Worm (Caenorhabditis elegans) whole organism, L4 larva: ENCODE measurements around the gene mrps-10.

ENCODE experiments used
- D1046.2 ChIP-seq: fragments of 200-800 bp; sonication (Bioruptor generic); IDR thresholded peaks from 2 replicates; pipeline ENCODE4 v1.3.6; 2022; ENCODE audit warnings: missing genetic modification characterization, missing compliant biosample characterization
- F10B5.3 ChIP-seq: sonication (generic microtip); optimal IDR thresholded peaks from 2 replicates; lab custom pipeline; 2016; ENCODE audit warnings: mild to moderate bottlenecking, missing genetic modification characterization, missing compliant biosample characterization
- F44E2.7 ChIP-seq: fragments of 200-800 bp; sonication (Bioruptor generic); IDR thresholded peaks from 2 replicates; pipeline ENCODE4 v2.1.2; 2022; ENCODE audit warnings: missing genetic modification characterization, missing compliant biosample characterization
- T26A8.4 ChIP-seq: fragments of 200-800 bp; sonication (Bioruptor generic); IDR thresholded peaks from 2 replicates; pipeline ENCODE4 v1.3.6; 2022; ENCODE audit warnings: missing genetic modification characterization, missing compliant biosample characterization
- Y48G9A.11 ChIP-seq: fragments of 200-800 bp; sonication (Bioruptor generic); IDR thresholded peaks from 2 replicates; pipeline ENCODE4 v1.3.6; 2022; ENCODE audit warnings: missing genetic modification reagents, missing genetic modification characterization, missing compliant biosample characterization
- ZK337.2 ChIP-seq: fragments of 200-800 bp; sonication (Bioruptor generic); IDR thresholded peaks from 2 replicates; pipeline ENCODE4 v1.3.6; 2022; ENCODE audit warnings: missing genetic modification reagents, missing genetic modification characterization, missing compliant biosample characterization
- aha-1 ChIP-seq: fragments of 150-350 bp; peaks from one replicate; lab custom pipeline; 2014; ENCODE audit warnings: missing biosample characterization, missing genetic modification characterization
- arid-1 ChIP-seq: fragments of 200-800 bp; sonication (Bioruptor generic); conservative IDR thresholded peaks from 2 replicates; pipeline ENCODE4 v1.3.6; 2022; ENCODE audit warnings: missing genetic modification reagents, missing genetic modification characterization, missing compliant biosample characterization
- ceh-20 ChIP-seq: fragments of 200-800 bp; sonication (Bioruptor generic); IDR thresholded peaks from 2 replicates; pipeline ENCODE4 v1.3.6; 2022; ENCODE audit warnings: missing genetic modification reagents, missing genetic modification characterization, missing compliant biosample characterization
- ceh-28 ChIP-seq: fragments of 150-350 bp; optimal IDR thresholded peaks from 2 replicates; lab custom pipeline; 2014; ENCODE audit warnings: missing biosample characterization, missing genetic modification reagents, missing genetic modification characterization
- ces-1 ChIP-seq: fragments of 150-350 bp; sonication (generic microtip); optimal IDR thresholded peaks from 4 replicates; lab custom pipeline; 2014; ENCODE audit warnings: missing biosample characterization, missing genetic modification reagents, missing genetic modification characterization
- cey-2 ChIP-seq: sonication (generic microtip); optimal IDR thresholded peaks from 3 replicates; lab custom pipeline; 2017; ENCODE audit warnings: missing genetic modification characterization, mild to moderate bottlenecking, missing compliant biosample characterization, antibody characterized with exemption, borderline replicate concordance; ENCODE audit not compliant: insufficient read depth
- daf-16 ChIP-seq, 3 experiments: sonication (generic microtip); optimal IDR thresholded peaks; 2 replicates each; lab custom pipeline; 2016 to 2017; ENCODE audit warnings: missing genetic modification characterization in 3 of 3, missing genetic modification reagents in 3 of 3, mild to moderate bottlenecking in 2 of 3, missing compliant biosample characterization in 2 of 3, missing biosample characterization in 1 of 3, moderate library complexity in 1 of 3
- daf-8 ChIP-seq: fragments of 200-800 bp; sonication (Bioruptor generic); IDR thresholded peaks from 2 replicates; pipeline ENCODE4 v1.3.6; 2022; ENCODE audit warnings: missing genetic modification characterization, missing compliant biosample characterization
- dmd-6 ChIP-seq: fragments of 200-800 bp; sonication (Bioruptor generic); IDR thresholded peaks from 2 replicates; pipeline ENCODE4 v1.3.6; 2022; ENCODE audit warnings: missing genetic modification reagents, missing genetic modification characterization, missing compliant biosample characterization
- dve-1 ChIP-seq: sonication (generic microtip); optimal IDR thresholded peaks from 2 replicates; lab custom pipeline; 2017; ENCODE audit warnings: antibody characterized with exemption, mild to moderate bottlenecking, missing genetic modification characterization, missing compliant biosample characterization; ENCODE audit not compliant: insufficient read depth
- egl-43 ChIP-seq: fragments of 200-800 bp; sonication (Bioruptor generic); IDR thresholded peaks from 2 replicates; pipeline ENCODE4 v1.3.6; 2022; ENCODE audit warnings: missing genetic modification reagents, missing genetic modification characterization, missing compliant biosample characterization
- hmg-1.1 ChIP-seq: fragments of 200-800 bp; sonication (Bioruptor generic); IDR thresholded peaks from 2 replicates; pipeline ENCODE4 v1.3.6; 2022; ENCODE audit warnings: missing genetic modification reagents, missing genetic modification characterization, missing compliant biosample characterization
- lin-1 ChIP-seq: fragments of 200-800 bp; sonication (Bioruptor generic); IDR thresholded peaks from 2 replicates; pipeline ENCODE4 v1.3.6; 2022; ENCODE audit warnings: missing genetic modification reagents, missing genetic modification characterization, missing compliant biosample characterization
- lir-3 ChIP-seq: sonication (generic microtip); optimal IDR thresholded peaks from 2 replicates; lab custom pipeline; 2016; ENCODE audit warnings: mild to moderate bottlenecking, missing genetic modification characterization, missing compliant biosample characterization
- madf-9 ChIP-seq: fragments of 200-800 bp; sonication (Bioruptor generic); conservative IDR thresholded peaks from 2 replicates; pipeline ENCODE4 v1.3.6; 2022; ENCODE audit warnings: missing genetic modification reagents, missing genetic modification characterization, missing compliant biosample characterization
- nhr-10 ChIP-seq: fragments of 150-350 bp; optimal IDR thresholded peaks from 2 replicates; lab custom pipeline; 2014; ENCODE audit warnings: missing biosample characterization, missing genetic modification characterization
- nhr-11 ChIP-seq: fragments of 150-350 bp; optimal IDR thresholded peaks from 2 replicates; lab custom pipeline; 2014; ENCODE audit warnings: missing biosample characterization, missing genetic modification characterization
- nhr-28 ChIP-seq: fragments of 150-350 bp; optimal IDR thresholded peaks from 2 replicates; lab custom pipeline; 2014; ENCODE audit warnings: missing biosample characterization, missing genetic modification characterization
- nhr-42 ChIP-seq: fragments of 200-800 bp; sonication (Bioruptor generic); IDR thresholded peaks from 2 replicates; pipeline ENCODE4 v1.3.6; 2022; ENCODE audit warnings: missing genetic modification characterization, missing compliant biosample characterization
- nhr-48 ChIP-seq: sonication (generic microtip); optimal IDR thresholded peaks from 2 replicates; lab custom pipeline; 2016; ENCODE audit warnings: mild to moderate bottlenecking, missing genetic modification characterization, missing compliant biosample characterization
- nhr-6 ChIP-seq: fragments of 150-350 bp; optimal IDR thresholded peaks from 2 replicates; lab custom pipeline; 2014; ENCODE audit warnings: missing biosample characterization, missing genetic modification characterization
- nhr-77 ChIP-seq: fragments of 150-350 bp; optimal IDR thresholded peaks from 2 replicates; lab custom pipeline; 2014; ENCODE audit warnings: missing biosample characterization, missing genetic modification characterization
- pha-4 ChIP-seq, 2 experiments: fragments of 150-350 bp in 1 of 2; fragments of 200-800 bp in 1 of 2; sonication (Bioruptor generic) in 1 of 2; IDR thresholded peaks in 1 of 2; optimal IDR thresholded peaks in 1 of 2; 2 replicates each; pipeline versions ENCODE4 v1.3.6 to Lab custom; 2014 to 2022; ENCODE audit warnings: missing genetic modification characterization in 2 of 2, missing genetic modification reagents in 2 of 2, missing biosample characterization in 1 of 2, missing compliant biosample characterization in 1 of 2
- pqm-1 ChIP-seq: sonication (generic microtip); optimal IDR thresholded peaks from 2 replicates; lab custom pipeline; 2017; ENCODE audit warnings: missing biosample characterization, missing genetic modification characterization
- sdz-12 ChIP-seq: fragments of 200-800 bp; sonication (Bioruptor generic); optimal IDR thresholded peaks from 2 replicates; lab custom pipeline; 2018; ENCODE audit warnings: mild to moderate bottlenecking, missing genetic modification characterization, missing compliant biosample characterization
- set-16 ChIP-seq: fragments of 200-800 bp; sonication (Bioruptor generic); IDR thresholded peaks from 2 replicates; pipeline ENCODE4 v1.3.6; 2022; ENCODE audit warnings: missing genetic modification reagents, missing genetic modification characterization, missing compliant biosample characterization
- tra-1 ChIP-seq: fragments of 200-800 bp; sonication (Bioruptor generic); IDR thresholded peaks from 2 replicates; pipeline ENCODE4 v1.3.6; 2022; ENCODE audit warnings: missing genetic modification reagents, missing genetic modification characterization, missing compliant biosample characterization
- unc-130 ChIP-seq: sonication (generic microtip); optimal IDR thresholded peaks from 2 replicates; lab custom pipeline; 2016; ENCODE audit warnings: missing genetic modification reagents, missing genetic modification characterization, missing compliant biosample characterization
- unc-62 ChIP-seq, 3 experiments: fragments of 150-350 bp in 1 of 3; sonication (generic microtip); optimal IDR thresholded peaks in 2 of 3; peaks in 1 of 3; 1 replicate in 1 of 3; 2 replicates in 2 of 3; lab custom pipeline; 2014 to 2017; ENCODE audit warnings: missing biosample characterization in 3 of 3, missing genetic modification characterization in 3 of 3, missing genetic modification reagents in 3 of 3, missing genotype in 1 of 3
- zag-1 ChIP-seq: fragments of 150-350 bp; optimal IDR thresholded peaks from 2 replicates; lab custom pipeline; 2014; ENCODE audit warnings: missing biosample characterization, missing genetic modification characterization
- zip-2 ChIP-seq: fragments of 150-350 bp; optimal IDR thresholded peaks from 2 replicates; lab custom pipeline; 2014; ENCODE audit warnings: missing biosample characterization, missing genetic modification characterization

The mrps-10 gene

DNA sequence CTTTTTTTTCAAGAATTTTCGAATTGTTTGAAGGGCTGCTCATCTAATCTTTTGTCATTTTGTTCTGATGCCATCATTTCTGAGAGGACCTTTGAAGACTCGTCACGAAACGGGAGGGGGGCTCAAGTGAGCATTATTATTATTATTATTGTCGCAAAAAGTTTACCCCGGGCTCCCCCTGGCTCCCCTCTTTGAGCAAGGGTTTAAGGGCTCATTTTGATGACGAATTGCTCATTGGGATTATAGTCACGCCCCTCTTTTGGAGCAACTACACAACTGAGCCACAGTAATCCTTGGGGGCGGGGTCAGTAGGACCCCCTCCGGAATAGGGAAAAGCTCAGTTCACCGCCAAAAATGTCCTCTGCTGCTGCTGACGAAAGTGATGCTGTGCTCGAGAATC is 15.9 kb downstream of the mrps-10 start, which contains the start of gene unc-25 (continued):
- TF ChIP-seq pha-4 (GFP tag; IDR thresholded peaks at IDR 0.05; lab: Robert Waterston, UW): peak; percentile 49; the same call in 1 of the 2 replicates
- TF ChIP-seq pha-4 (tag; optimal IDR thresholded peaks at IDR 0.05; lab: Kevin White, UChicago): no peak
- TF ChIP-seq madf-9 (GFP tag; lab: Robert Waterston, UW): no peak
- no peak for TF ChIP-seq nhr-11 (tag; lab: Kevin White, UChicago)
- TF ChIP-seq F10B5.3 (tag; lab: Kevin White, UChicago): no peak

DNA sequence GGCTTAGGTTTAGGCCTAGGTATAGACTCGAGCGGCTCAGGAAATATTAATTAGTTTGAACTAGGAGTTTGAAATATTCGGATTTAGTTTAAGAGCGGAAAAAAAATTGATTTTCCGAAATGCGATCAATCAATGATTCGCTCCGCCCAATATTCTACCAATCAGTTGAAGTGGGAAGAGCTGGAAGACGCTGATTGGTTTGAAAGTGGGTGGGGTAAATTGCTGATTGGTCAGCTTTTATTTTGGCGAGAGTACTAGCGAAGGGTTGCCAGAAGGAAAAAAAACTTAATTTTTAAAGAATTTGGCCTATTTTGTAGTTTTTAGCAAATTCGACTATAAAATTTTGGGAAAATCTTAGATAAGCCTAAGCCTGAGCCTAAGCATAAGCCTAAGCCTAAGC is 17.7 kb downstream of the mrps-10 start:
- no peak for TF ChIP-seq nhr-28 (tag; lab: Kevin White, UChicago)
- TF ChIP-seq daf-8 (GFP tag; lab: Robert Waterston, UW): no peak
- no peak for TF ChIP-seq F44E2.7 (GFP tag; lab: Robert Waterston, UW)
- no peak for TF ChIP-seq nhr-10 (tag; lab: Kevin White, UChicago)
- TF ChIP-seq nhr-11 (tag; lab: Kevin White, UChicago): no peak
- TF ChIP-seq D1046.2 (GFP tag; lab: Robert Waterston, UW): no peak
- TF ChIP-seq cey-2 (tag; lab: Kevin White, UChicago): no peak
- no peak for TF ChIP-seq Y48G9A.11
- TF ChIP-seq zip-2 (tag; lab: Kevin White, UChicago): no peak
- no peak for TF ChIP-seq aha-1
- TF ChIP-seq pqm-1 (tag; lab: Kevin White, UChicago): no peak
- TF ChIP-seq zag-1: no peak

DNA sequence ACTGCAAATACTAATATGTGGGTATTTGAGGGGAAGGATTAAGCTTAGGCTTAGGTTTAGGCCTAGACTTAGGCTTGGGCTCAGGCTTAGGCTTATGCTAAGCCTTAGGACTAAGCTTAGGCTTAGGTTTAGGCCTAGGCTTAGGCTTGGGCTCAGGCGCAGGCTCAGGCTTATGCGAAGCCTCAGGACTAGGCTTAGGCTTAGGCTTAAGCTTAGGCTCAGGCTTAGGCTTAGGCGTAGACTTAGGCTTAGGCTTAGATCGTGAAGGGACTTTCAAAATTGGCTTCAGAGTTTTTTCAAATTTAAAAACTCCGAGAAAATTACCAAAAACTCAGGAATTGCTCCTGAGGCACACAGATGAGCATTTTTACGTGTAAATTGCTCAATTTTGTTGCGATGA is 18.7 kb downstream of the mrps-10 start:
- TF ChIP-seq unc-130 (no peak), ceh-20 (GFP tag; lab: Robert Waterston, UW) (peak; percentile 38; the same call in 1 of the 2 replicates), hmg-1.1 (GFP tag; lab: Robert Waterston, UW) (0 out of 2 replicates have a peak, but pooled peaks have one; percentile 17)
- TF ChIP-seq, all 104 proteins: peak for 2

DNA sequence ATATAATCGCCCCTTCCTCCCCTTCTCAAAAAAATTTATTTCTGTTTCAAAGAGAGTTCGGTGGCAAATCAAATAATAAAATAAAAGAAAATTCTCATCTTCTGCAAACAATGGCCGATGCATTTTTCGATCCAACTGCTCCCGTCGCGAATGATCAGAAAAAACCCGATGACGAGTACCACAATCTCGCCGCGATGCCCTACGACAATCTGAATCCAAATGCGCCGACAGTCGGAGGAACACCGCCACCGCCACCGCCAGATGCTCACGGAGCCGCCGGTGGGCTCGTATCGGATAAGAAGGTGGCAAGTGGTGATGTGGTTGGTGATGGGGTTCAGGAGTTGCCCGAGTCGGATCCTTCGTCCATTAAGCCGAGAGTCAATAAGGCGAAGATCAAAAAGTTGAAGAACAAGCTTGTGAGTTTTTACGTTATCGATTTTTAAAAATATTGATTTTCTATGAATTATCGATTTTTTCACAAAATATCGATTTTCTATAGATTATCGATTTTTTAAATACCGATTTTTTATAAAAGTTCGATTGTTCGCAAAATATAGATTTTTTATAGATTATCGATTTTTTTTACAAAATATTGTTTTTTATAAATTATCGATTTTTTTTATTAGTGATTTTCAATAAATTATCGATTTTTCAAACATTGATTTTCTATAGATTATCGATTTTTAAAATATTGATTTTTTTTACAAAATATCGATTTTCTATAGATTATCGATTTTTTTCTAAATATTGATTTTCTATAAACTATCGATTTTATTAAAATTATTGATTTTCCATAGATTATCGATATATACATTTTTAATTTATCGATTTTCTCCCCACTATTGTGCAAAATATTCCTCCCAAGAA is 25.2 kb downstream of the mrps-10 start, which contains the start of gene Y39E4A.1:
Y39E4A.1 (plus strand) TSS at position 51 of the 867 bp plus-strand sequence.
- TF ChIP-seq unc-62 (GFP tag; optimal IDR thresholded peaks at IDR 0.05 in 1 of 2; lab: Kevin White, UChicago) (peak in 1 of 2 experiments; percentile 75), unc-62 (tag; optimal IDR thresholded peaks at IDR 0.05; lab: Kevin White, UChicago) (no peak), ceh-28 (tag; lab: Kevin White, UChicago) (peak; percentile 98), Y48G9A.11 (no peak), nhr-42 (GFP tag; lab: Robert Waterston, UW) (no peak), arid-1 (GFP tag; lab: Robert Waterston, UW) (0 out of 2 replicates have a peak, but pooled peaks have one; percentile 5), ZK337.2 (GFP tag; lab: Robert Waterston, UW) (peak; percentile 18; the same call in 1 of the 2 replicates), lin-1 (GFP tag; lab: Robert Waterston, UW) (0 out of 2 replicates have a peak, but pooled peaks have one; percentile 17), sdz-12 (no peak), egl-43 (peak; percentile 64; the same call in 1 of the 2 replicates), set-16 (GFP tag; lab: Robert Waterston, UW) (peak; percentile 78)

DNA sequence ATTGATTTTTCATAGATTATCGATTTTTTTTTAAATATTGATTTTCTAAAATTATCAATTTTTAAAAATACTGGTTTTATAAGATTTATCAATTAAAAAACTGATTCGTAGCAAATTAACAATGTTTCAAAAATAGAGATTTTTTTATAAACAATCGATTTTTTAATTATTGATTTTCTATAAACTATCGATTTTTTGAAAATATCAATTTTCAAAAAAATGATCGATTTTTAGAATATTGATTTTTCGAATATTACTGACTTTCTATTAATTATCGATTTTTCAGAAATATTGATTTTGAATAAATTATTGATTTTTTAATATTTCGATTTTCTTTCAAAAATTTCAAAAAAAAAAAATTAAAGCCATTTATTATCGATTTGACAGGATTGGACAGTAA is 26.3 kb downstream of the mrps-10 start:
- TF ChIP-seq T26A8.4 (no peak), ceh-28 (tag; lab: Kevin White, UChicago) (peak; percentile 88)

DNA sequence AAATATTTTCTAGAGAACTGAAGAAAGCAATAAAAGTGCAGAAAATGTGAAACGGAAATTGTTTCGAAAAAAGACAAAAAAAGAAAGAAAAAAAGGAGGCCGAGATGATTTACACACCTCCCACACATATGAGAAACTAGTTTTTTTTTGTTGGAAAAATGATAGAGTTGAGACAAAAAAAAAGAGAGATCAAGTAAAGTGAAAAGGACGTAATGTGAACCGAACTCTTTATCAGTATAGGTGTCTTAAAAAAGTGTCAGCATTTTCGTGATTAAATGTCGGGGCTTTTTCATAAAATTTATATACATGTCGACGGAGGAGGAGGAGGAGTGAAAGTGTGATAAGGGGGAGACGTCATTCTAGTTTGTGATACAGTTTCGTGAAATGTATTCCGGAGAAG is 32.9 kb downstream of the mrps-10 start:
- peak; percentile 16 for TF ChIP-seq nhr-48 (tag; lab: Kevin White, UChicago)
- TF ChIP-seq nhr-28 (tag; lab: Kevin White, UChicago): peak; percentile 88
- peak in 1 of 2 experiments; percentile 92 for TF ChIP-seq unc-62 (GFP tag; optimal IDR thresholded peaks at IDR 0.05 in 1 of 2; lab: Kevin White, UChicago)
- no peak for TF ChIP-seq unc-62 (tag; optimal IDR thresholded peaks at IDR 0.05; lab: Kevin White, UChicago)
- TF ChIP-seq daf-16 (GFP tag; optimal IDR thresholded peaks at IDR 0.05; lab: Kevin White, UChicago): no peak
- peak; percentile 8 for TF ChIP-seq daf-16 (tag; optimal IDR thresholded peaks at IDR 0.05; lab: Kevin White, UChicago)
- TF ChIP-seq lir-3 (tag; lab: Kevin White, UChicago): no peak
- TF ChIP-seq nhr-77: peak; percentile 26
- TF ChIP-seq ces-1 (GFP tag; lab: Kevin White, UChicago): no peak
- TF ChIP-seq nhr-6 (tag; lab: Kevin White, UChicago): no peak
- TF ChIP-seq dve-1 (tag; lab: Kevin White, UChicago): peak; percentile 69
- TF ChIP-seq lin-1 (GFP tag; lab: Robert Waterston, UW): 0 out of 2 replicates have a peak, but pooled peaks have one; percentile 10
- TF ChIP-seq tra-1 (GFP tag; lab: Robert Waterston, UW): 0 out of 2 replicates have a peak, but pooled peaks have one; percentile 51
- peak; percentile 81 for TF ChIP-seq dmd-6 (GFP tag; lab: Robert Waterston, UW)
- peak; percentile 86 for TF ChIP-seq pqm-1 (tag; lab: Kevin White, UChicago)
